Fruit fly (Drosophila melanogaster) whole organism, prepupa: Measurements from ENCODE around the gene CG15531.

Experiments used
- CG10631 ChIP-seq: fragments of 200-800 bp; sonication (Bioruptor generic); optimal IDR thresholded peaks from 2 replicates; lab custom pipeline; 2016; ENCODE audit warnings: missing biosample characterization, missing genetic modification characterization
- CG10669 ChIP-seq: fragments of 200-800 bp; sonication (Bioruptor generic); optimal IDR thresholded peaks from 3 replicates; lab custom pipeline; 2018; ENCODE audit warnings: missing biosample characterization, mild to moderate bottlenecking, missing genetic modification characterization, moderate library complexity
- CG11762 ChIP-seq: fragments of 200-800 bp; sonication (Bioruptor generic); optimal IDR thresholded peaks from 3 replicates; lab custom pipeline; 2016; ENCODE audit warnings: missing biosample characterization, missing genetic modification characterization; ENCODE audit not compliant: insufficient read depth
- CG1621 ChIP-seq: fragments of 200-800 bp; sonication (Bioruptor generic); optimal IDR thresholded peaks from 3 replicates; lab custom pipeline; 2018; ENCODE audit warnings: missing biosample characterization, mild to moderate bottlenecking, missing genetic modification characterization
- CG3032 ChIP-seq: fragments of 200-800 bp; optimal IDR thresholded peaks from 2 replicates; lab custom pipeline; 2019; ENCODE audit warnings: missing biosample characterization, mild to moderate bottlenecking, missing genetic modification characterization, moderate library complexity
- CG32006 ChIP-seq: fragments of 200-800 bp; sonication (Bioruptor generic); optimal IDR thresholded peaks from 3 replicates; lab custom pipeline; 2017; ENCODE audit warnings: missing biosample characterization, mild to moderate bottlenecking, missing genetic modification characterization
- CG34406 ChIP-seq: fragments of 200-800 bp; sonication (Bioruptor generic); optimal IDR thresholded peaks from 3 replicates; lab custom pipeline; 2016; ENCODE audit warnings: missing biosample characterization, missing genetic modification characterization
- CG3919 ChIP-seq: fragments of 200-800 bp; sonication (Bioruptor generic); optimal IDR thresholded peaks from 3 replicates; lab custom pipeline; 2016; ENCODE audit warnings: missing biosample characterization, missing genetic modification characterization
- CG4318 ChIP-seq: fragments of 200-800 bp; sonication (Bioruptor generic); optimal IDR thresholded peaks from 3 replicates; lab custom pipeline; 2017; ENCODE audit warnings: missing biosample characterization, mild to moderate bottlenecking, missing genetic modification characterization
- CG6163 ChIP-seq: fragments of 200-800 bp; sonication (Bioruptor generic); IDR thresholded peaks from 3 replicates; pipeline ENCODE4 v1.3.6; 2022; ENCODE audit warnings: missing biosample characterization, missing genetic modification characterization
- CG6792 ChIP-seq: fragments of 200-800 bp; sonication (Bioruptor generic); optimal IDR thresholded peaks from 3 replicates; lab custom pipeline; 2016; ENCODE audit warnings: missing biosample characterization, missing genetic modification characterization
- CG8632 ChIP-seq: fragments of 200-800 bp; sonication (Bioruptor generic); optimal IDR thresholded peaks from 3 replicates; lab custom pipeline; 2016; ENCODE audit warnings: missing biosample characterization, missing genetic modification characterization
- CG9139 ChIP-seq: fragments of 200-800 bp; sonication (Bioruptor generic); optimal IDR thresholded peaks from 3 replicates; lab custom pipeline; 2017; ENCODE audit warnings: missing biosample characterization, mild to moderate bottlenecking, missing genetic modification characterization
- Eip75B ChIP-seq: fragments of 200-800 bp; sonication (Bioruptor generic); optimal IDR thresholded peaks from 3 replicates; lab custom pipeline; 2016; ENCODE audit warnings: missing biosample characterization, missing genetic modification characterization
- Hr38 ChIP-seq: sonication (Bioruptor generic); optimal IDR thresholded peaks from 2 replicates; lab custom pipeline; 2016; ENCODE audit warnings: missing biosample characterization, missing genetic modification characterization
- Hr39 ChIP-seq: fragments of 200-800 bp; sonication (Bioruptor generic); optimal IDR thresholded peaks from 2 replicates; lab custom pipeline; 2016; ENCODE audit warnings: missing biosample characterization, missing genetic modification characterization
- Hr4 ChIP-seq: fragments of 200-800 bp; sonication (Bioruptor generic); optimal IDR thresholded peaks from 3 replicates; lab custom pipeline; 2016; ENCODE audit warnings: missing biosample characterization, missing genetic modification characterization
- Lpt ChIP-seq: fragments of 200-800 bp; sonication (Bioruptor generic); optimal IDR thresholded peaks from 3 replicates; lab custom pipeline; 2016; ENCODE audit warnings: missing biosample characterization, missing genetic modification characterization
- Sox102F ChIP-seq: fragments of 200-800 bp; sonication (Bioruptor generic); optimal IDR thresholded peaks from 2 replicates; lab custom pipeline; 2016; ENCODE audit warnings: missing biosample characterization, mild to moderate bottlenecking, missing genetic modification characterization
- Sox14 ChIP-seq: fragments of 200-800 bp; sonication (Bioruptor generic); optimal IDR thresholded peaks from 3 replicates; lab custom pipeline; 2016; ENCODE audit warnings: missing biosample characterization, missing genetic modification characterization
- Sox15 ChIP-seq: fragments of 200-800 bp; sonication (Bioruptor generic); optimal IDR thresholded peaks from 3 replicates; lab custom pipeline; 2016; ENCODE audit warnings: missing biosample characterization, missing genetic modification characterization
- achi ChIP-seq: fragments of 200-800 bp; sonication (Bioruptor generic); optimal IDR thresholded peaks from 3 replicates; lab custom pipeline; 2016; ENCODE audit warnings: missing biosample characterization, missing genetic modification characterization
- cyc ChIP-seq: fragments of 200-800 bp; sonication (Bioruptor generic); optimal IDR thresholded peaks from 3 replicates; lab custom pipeline; 2016; ENCODE audit warnings: missing biosample characterization, missing genetic modification characterization
- dac ChIP-seq: fragments of 200-800 bp; sonication (Bioruptor generic); optimal IDR thresholded peaks from 2 replicates; lab custom pipeline; 2017; ENCODE audit warnings: missing biosample characterization, mild to moderate bottlenecking, missing genetic modification characterization
- dsx ChIP-seq: fragments of 200-800 bp; optimal IDR thresholded peaks from 3 replicates; lab custom pipeline; 2019; ENCODE audit warnings: missing biosample characterization, mild to moderate bottlenecking, missing genetic modification characterization, moderate library complexity; ENCODE audit not compliant: poor library complexity, severe bottlenecking
- eg ChIP-seq: fragments of 200-800 bp; sonication (Bioruptor generic); IDR thresholded peaks from 3 replicates; pipeline ENCODE4 v1.3.6; 2022; ENCODE audit warnings: missing biosample characterization, missing genetic modification characterization
- fd59A ChIP-seq: fragments of 200-800 bp; sonication (Bioruptor generic); optimal IDR thresholded peaks from 2 replicates; lab custom pipeline; 2017; ENCODE audit warnings: missing biosample characterization, mild to moderate bottlenecking, missing genetic modification characterization, missing genetic modification reagents
- fd85E ChIP-seq: fragments of 200-800 bp; sonication (Bioruptor generic); optimal IDR thresholded peaks from 3 replicates; lab custom pipeline; 2016; ENCODE audit warnings: missing biosample characterization, missing genetic modification characterization
- lz ChIP-seq: fragments of 200-800 bp; sonication (Bioruptor generic); optimal IDR thresholded peaks from 3 replicates; lab custom pipeline; 2016; ENCODE audit warnings: missing biosample characterization, missing genetic modification characterization
- pdm3 ChIP-seq: fragments of 200-800 bp; sonication (Bioruptor generic); optimal IDR thresholded peaks from 3 replicates; lab custom pipeline; 2016; ENCODE audit warnings: missing biosample characterization, missing genetic modification characterization
- salr ChIP-seq, 2 experiments: fragments of 200-800 bp; sonication (Bioruptor generic); optimal IDR thresholded peaks; 3 replicates each; lab custom pipeline; 2016 to 2018; ENCODE audit warnings: missing biosample characterization in 2 of 2, missing genetic modification characterization in 2 of 2, mild to moderate bottlenecking in 1 of 2
- spab ChIP-seq: fragments of 200-800 bp; sonication (Bioruptor generic); optimal IDR thresholded peaks from 2 replicates; lab custom pipeline; 2017; ENCODE audit warnings: missing biosample characterization, mild to moderate bottlenecking, missing genetic modification characterization, missing genetic modification reagents
- svp ChIP-seq: fragments of 200-800 bp; sonication (Bioruptor generic); peaks from one replicate; lab custom pipeline; 2016; ENCODE audit warnings: missing biosample characterization, missing genetic modification characterization
- topi ChIP-seq: fragments of 200-800 bp; sonication (Bioruptor generic); optimal IDR thresholded peaks from 3 replicates; lab custom pipeline; 2016; ENCODE audit warnings: missing biosample characterization, missing genetic modification characterization
- vri ChIP-seq: fragments of 200-800 bp; sonication (Bioruptor generic); optimal IDR thresholded peaks from 3 replicates; lab custom pipeline; 2016; ENCODE audit warnings: missing biosample characterization, mild to moderate bottlenecking, missing genetic modification characterization

Gene CG15531

DNA sequence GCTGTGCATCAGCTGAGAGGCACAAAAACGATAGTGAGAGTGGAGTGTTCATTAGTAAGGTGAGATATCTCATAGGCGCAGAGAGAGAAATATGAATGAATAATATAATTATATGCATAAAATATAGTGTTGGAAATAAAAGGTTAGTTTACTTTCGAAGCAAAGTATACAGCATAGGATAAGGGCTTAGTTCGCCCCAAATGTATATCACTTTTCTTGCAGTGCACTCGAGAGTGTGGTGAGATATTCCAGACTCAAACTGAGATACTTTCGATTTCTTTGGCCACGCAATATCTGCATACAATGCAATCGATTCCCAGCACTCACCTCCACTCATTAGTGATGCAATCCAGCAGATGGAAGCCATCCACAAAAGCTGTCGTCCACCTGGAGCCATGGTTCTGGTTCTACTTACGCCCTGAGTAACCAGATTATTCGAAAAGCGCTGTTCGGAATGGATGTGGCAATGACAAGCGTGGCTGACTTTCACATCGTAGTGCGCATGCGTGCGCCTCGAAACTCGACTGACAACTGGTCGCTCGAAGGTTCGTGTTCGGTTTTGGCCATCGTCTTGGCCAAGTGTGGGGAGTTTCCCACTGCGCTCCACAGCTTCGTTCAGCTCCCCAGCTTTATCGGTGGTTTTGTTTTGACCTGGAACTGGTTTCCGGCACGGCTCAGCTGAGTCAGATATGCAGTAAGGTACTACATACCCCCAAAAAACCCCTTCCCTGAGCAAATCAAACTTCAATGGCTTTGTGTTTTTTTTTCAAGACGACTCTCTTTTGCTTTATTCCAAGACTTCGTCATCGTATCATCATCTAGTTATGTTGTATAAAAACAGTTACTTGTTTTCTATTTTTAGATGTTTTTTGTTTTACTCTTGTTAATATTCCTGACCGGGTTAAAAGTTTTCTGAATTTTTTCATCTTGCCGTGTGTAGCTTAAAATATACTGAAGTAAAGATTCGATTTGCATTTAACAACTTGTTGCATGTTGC, 25.1 kb downstream of the CG15531 start, which contains the start of gene Rsod (continued):
- TF ChIP-seq CG6163 (GFP tag; lab: Robert Waterston, UW) (peak; percentile 96), Lpt (GFP tag; lab: Kevin White, UChicago) (peak; percentile 90), CG3919 (GFP tag; lab: Kevin White, UChicago) (peak; percentile 92), salr (GFP tag; optimal IDR thresholded peaks at IDR 0.05; lab: Kevin White, UChicago) (peak; percentile 61 to 85), vri (GFP tag; lab: Kevin White, UChicago) (peak; percentile 74), CG6792 (GFP tag; lab: Kevin White, UChicago) (peak; percentile 81), CG10631 (GFP tag; lab: Kevin White, UChicago) (peak; percentile 90), eg (GFP tag; lab: Robert Waterston, UW) (peak; percentile 97), pdm3 (GFP tag; lab: Kevin White, UChicago) (peak; percentile 87), cyc (GFP tag; lab: Kevin White, UChicago) (peak; percentile 80), CG34406 (GFP tag; lab: Kevin White, UChicago) (peak; percentile 80), Hr4 (GFP tag; lab: Kevin White, UChicago) (peak; percentile 93), fd85E (GFP tag; lab: Kevin White, UChicago) (no peak), CG4318 (GFP tag; lab: Kevin White, UChicago) (peak; percentile 79), svp (GFP tag; lab: Kevin White, UChicago) (peak; percentile 78), lz (GFP tag; lab: Kevin White, UChicago) (peak; percentile 81), Eip75B (GFP tag; lab: Kevin White, UChicago) (peak; percentile 70), CG3032 (tag; lab: Kevin White, UChicago) (peak; percentile 76), Hr38 (GFP tag; lab: Kevin White, UChicago) (no peak), fd59A (peak; percentile 45), Hr39 (peak; percentile 79), topi (GFP tag; lab: Kevin White, UChicago) (peak; percentile 80), dsx (peak; percentile 65), CG11762 (GFP tag; lab: Kevin White, UChicago) (peak; percentile 77), Sox102F (GFP tag; lab: Kevin White, UChicago) (peak; percentile 76), Sox14 (GFP tag; lab: Kevin White, UChicago) (peak; percentile 82), dac (peak; percentile 84), spab (GFP tag; lab: Kevin White, UChicago) (peak; percentile 65), achi (GFP tag; lab: Kevin White, UChicago) (peak; percentile 88), Sox15 (GFP tag; lab: Kevin White, UChicago) (peak; percentile 67), CG9139 (GFP tag; lab: Kevin White, UChicago) (no peak)

DNA sequence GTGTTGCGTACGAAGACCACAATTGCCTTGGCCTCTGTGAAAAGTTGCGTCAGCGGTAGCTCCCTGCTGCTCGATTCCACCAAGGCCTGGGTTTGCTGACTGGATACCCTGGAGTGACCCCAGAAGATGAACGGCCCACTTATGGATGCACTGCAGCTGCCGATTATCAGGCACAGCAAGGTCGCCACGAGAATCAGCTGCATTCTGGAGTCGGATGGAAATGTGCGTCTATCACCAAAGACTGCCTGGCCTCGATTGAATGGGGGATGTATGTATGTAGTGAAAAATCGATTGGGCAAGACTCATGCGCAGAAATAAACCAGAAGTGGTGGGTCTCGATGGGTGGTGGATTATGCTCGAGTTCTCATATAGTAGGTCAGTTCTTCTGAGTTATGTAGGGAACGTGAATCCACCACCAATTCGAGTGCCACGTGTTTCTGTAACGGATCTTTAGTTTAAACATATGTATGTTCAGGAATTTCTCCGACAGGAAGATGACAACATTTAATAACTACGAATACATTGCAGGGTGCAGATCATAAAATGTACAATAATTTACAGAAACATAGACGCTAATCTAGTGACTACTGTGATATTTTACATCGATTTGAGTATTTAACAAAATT, 29.8 kb downstream of the CG15531 start, which contains the start of gene VhaAC45RP:
Gene VhaAC45RP, minus strand, starts transcription at position 261 of the 626 bp plus-strand sequence.
- TF ChIP-seq CG3919 (GFP tag; lab: Kevin White, UChicago) (no peak), CG10669 (GFP tag; lab: Kevin White, UChicago) (no peak), CG32006 (GFP tag; lab: Kevin White, UChicago) (no peak), achi (GFP tag; lab: Kevin White, UChicago) (no peak), CG8632 (GFP tag; lab: Kevin White, UChicago) (no peak), svp (GFP tag; lab: Kevin White, UChicago) (no peak), CG1621 (tag; lab: Kevin White, UChicago) (no peak)
- TF ChIP-seq, all 60 proteins: peak for 0
